Worm (Caenorhabditis elegans): ENCODE results near the gene srh-148.

srh-148 gene

DNA sequence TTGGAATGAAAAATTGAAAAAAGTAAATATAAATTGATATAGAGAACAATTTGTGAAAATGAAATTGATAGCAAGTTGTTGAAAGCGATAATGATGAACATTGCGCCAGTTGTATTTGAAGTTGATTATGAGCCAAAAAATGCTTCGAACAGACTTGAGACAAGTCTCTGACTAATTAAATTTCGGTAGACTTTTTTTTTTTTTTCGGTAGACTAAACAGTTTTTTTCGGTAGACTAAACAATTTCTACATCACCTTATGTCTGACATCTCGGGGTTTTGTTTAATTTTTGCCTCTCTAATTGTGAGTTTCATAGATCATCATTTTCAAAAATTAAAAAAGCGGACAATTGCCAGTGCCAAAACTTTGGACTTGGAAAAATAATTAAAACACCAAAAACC lies 24.6 kb downstream of the srh-148 start, which contains the start of gene srbc-54:
Gene srbc-54, minus strand, starts transcription at position 101 of the 400 bp plus-strand sequence.
- TF ChIP-seq ceh-83 (GFP tag; optimal IDR thresholded peaks at IDR 0.05): no peak
- no peak for TF ChIP-seq snpc-4 (tag; optimal IDR thresholded peaks at IDR 0.05)
- no peak for TF ChIP-seq drap-1 (GFP tag; optimal IDR thresholded peaks at IDR 0.05)
- TF ChIP-seq nhr-28 (tag; optimal IDR thresholded peaks at IDR 0.05): no peak
- no peak for TF ChIP-seq lin-32 (GFP tag; optimal IDR thresholded peaks at IDR 0.05)
- no peak for TF ChIP-seq ceh-43 (GFP tag; optimal IDR thresholded peaks at IDR 0.05)
- no peak for TF ChIP-seq unc-120 (tag; optimal IDR thresholded peaks at IDR 0.05; ENCODE audit: poor library complexity, severe bottlenecking)
- no peak for TF ChIP-seq sptf-1 (tag; optimal IDR thresholded peaks at IDR 0.05)
- no peak for TF ChIP-seq mab-5 (tag; optimal IDR thresholded peaks at IDR 0.05)
- TF ChIP-seq ztf-11 (tag; optimal IDR thresholded peaks at IDR 0.05): no peak
- TF ChIP-seq tbx-8 (GFP tag; optimal IDR thresholded peaks at IDR 0.05): no peak
- TF ChIP-seq mls-2 (tag; optimal IDR thresholded peaks at IDR 0.05): no peak
- TF ChIP-seq bed-3 (GFP tag; optimal IDR thresholded peaks at IDR 0.05): no peak
- TF ChIP-seq pha-4 (tag; optimal IDR thresholded peaks at IDR 0.05): no peak
- TF ChIP-seq ces-1 (GFP tag; optimal IDR thresholded peaks at IDR 0.05): no peak
- TF ChIP-seq nhr-2 (tag; optimal IDR thresholded peaks at IDR 0.05): no peak
- TF ChIP-seq lsy-2 (tag; optimal IDR thresholded peaks at IDR 0.05): no peak

DNA sequence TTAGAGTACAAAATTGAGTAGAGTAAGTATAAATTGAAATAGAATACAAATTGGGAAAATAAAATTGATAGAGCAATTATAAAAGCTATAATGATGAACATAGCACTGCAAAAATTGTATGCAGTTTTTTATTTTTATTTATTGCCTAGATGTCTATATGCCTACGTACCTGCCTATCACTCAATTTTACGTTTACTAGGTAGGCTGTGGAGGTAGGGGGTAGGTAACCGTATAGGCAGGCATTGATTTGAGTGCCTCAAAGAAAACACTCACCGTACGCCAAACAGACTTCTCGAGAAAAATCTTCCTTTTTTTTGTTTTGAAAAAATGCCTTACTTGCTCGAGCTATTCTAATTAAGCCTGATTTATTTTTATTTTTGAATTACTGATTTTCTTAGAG lies 26.6 kb downstream of the srh-148 start, which contains the start of gene srbc-56:
Gene srbc-56, minus strand, starts transcription at position 101 of the 400 bp plus-strand sequence.
- no peak for TF ChIP-seq lin-13 (tag; optimal IDR thresholded peaks at IDR 0.05)
- no peak for TF ChIP-seq mab-5 (tag; optimal IDR thresholded peaks at IDR 0.05)
- TF ChIP-seq snpc-4 (tag; optimal IDR thresholded peaks at IDR 0.05): no peak
- TF ChIP-seq tbx-8 (GFP tag; optimal IDR thresholded peaks at IDR 0.05): no peak
- TF ChIP-seq blmp-1 (tag; optimal IDR thresholded peaks at IDR 0.05): no peak
- no peak for TF ChIP-seq cnd-1 (tag; optimal IDR thresholded peaks at IDR 0.05)
- TF ChIP-seq nhr-12 (tag; optimal IDR thresholded peaks at IDR 0.05): no peak
- no peak for TF ChIP-seq M03D4.4 (tag; optimal IDR thresholded peaks at IDR 0.05)
- TF ChIP-seq hlh-1 (tag; optimal IDR thresholded peaks at IDR 0.05): no peak
- no peak for TF ChIP-seq ztf-11 (tag; optimal IDR thresholded peaks at IDR 0.05)
- TF ChIP-seq zip-8 (tag; optimal IDR thresholded peaks at IDR 0.05): no peak
- no peak for TF ChIP-seq mep-1 (tag; optimal IDR thresholded peaks at IDR 0.05)
- no peak for TF ChIP-seq ceh-83 (GFP tag; optimal IDR thresholded peaks at IDR 0.05)

- TF ChIP-seq mab-5 (tag; optimal IDR thresholded peaks at IDR 0.05): no peak
- no peak for TF ChIP-seq elt-1 (tag; optimal IDR thresholded peaks at IDR 0.05; ENCODE audit: borderline replicate concordance, insufficient read depth)
- no peak for TF ChIP-seq lsy-2 (tag; optimal IDR thresholded peaks at IDR 0.05)
- TF ChIP-seq sem-2 (GFP tag; optimal IDR thresholded peaks at IDR 0.05): no peak
- TF ChIP-seq zip-8 (tag; optimal IDR thresholded peaks at IDR 0.05): no peak
These were observed 28.3 kb downstream of the srh-148 start, which contains the start of gene srbc-55 for ce11 chrV:15829907-15830306. Gene srbc-55, minus strand, starts transcription at chrV:15830007.

ce11 chrV:15826110-15826509 lies 32.1 kb downstream of the srh-148 start, which contains the start of gene srbc-51:
Gene srbc-51, plus strand, starts transcription at chrV:15826410.
- TF ChIP-seq lin-13 (tag; optimal IDR thresholded peaks at IDR 0.05): no peak
- no peak for TF ChIP-seq zip-8 (tag; optimal IDR thresholded peaks at IDR 0.05)
- TF ChIP-seq nhr-28 (tag; optimal IDR thresholded peaks at IDR 0.05): no peak
- no peak for TF ChIP-seq elt-1 (tag; optimal IDR thresholded peaks at IDR 0.05; ENCODE audit: borderline replicate concordance, insufficient read depth)
- TF ChIP-seq blmp-1 (tag; optimal IDR thresholded peaks at IDR 0.05): no peak
- TF ChIP-seq ham-2 (GFP tag; optimal IDR thresholded peaks at IDR 0.05): no peak
- no peak for TF ChIP-seq M03D4.4 (tag; optimal IDR thresholded peaks at IDR 0.05)
- TF ChIP-seq cnd-1 (tag; optimal IDR thresholded peaks at IDR 0.05): no peak
- TF ChIP-seq bed-3 (GFP tag; optimal IDR thresholded peaks at IDR 0.05): no peak

- TF ChIP-seq lsy-2 (tag; optimal IDR thresholded peaks at IDR 0.05): no peak
These were observed 33.3 kb downstream of the srh-148 start, which contains the start of gene srbc-50 for ce11 chrV:15824866-15825265. Gene srbc-50, minus strand, starts transcription at chrV:15824966.

DNA sequence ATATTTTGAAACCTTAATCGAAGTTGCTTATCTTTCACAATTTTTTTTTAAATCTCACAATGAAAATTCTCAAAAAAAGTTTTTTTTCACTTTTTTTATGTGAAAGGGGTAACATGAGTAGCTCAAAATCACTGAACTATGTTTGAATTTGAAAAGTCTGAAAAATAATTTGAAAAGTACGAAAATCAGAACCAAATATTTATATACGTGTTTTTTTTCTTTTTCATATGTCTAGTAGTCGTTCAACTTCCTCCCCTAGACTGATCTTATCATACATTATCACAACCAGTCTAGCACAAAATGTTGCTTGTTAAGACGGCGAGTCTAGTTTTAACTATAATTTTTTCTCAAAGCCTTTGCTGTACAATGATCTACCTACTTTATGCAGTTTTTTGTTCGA lies 36.8 kb downstream of the srh-148 start, which contains the start of gene srbc-49:
Gene srbc-49, plus strand, starts transcription at position 301 of the 400 bp plus-strand sequence.
- TF ChIP-seq ztf-11 (tag; optimal IDR thresholded peaks at IDR 0.05) (no peak), pha-4 (tag; optimal IDR thresholded peaks at IDR 0.05) (no peak), bed-3 (GFP tag; optimal IDR thresholded peaks at IDR 0.05) (no peak), M03D4.4 (tag; optimal IDR thresholded peaks at IDR 0.05) (no peak), flh-1 (GFP tag; optimal IDR thresholded peaks at IDR 0.05) (no peak), lin-32 (GFP tag; optimal IDR thresholded peaks at IDR 0.05) (no peak), sem-2 (GFP tag; optimal IDR thresholded peaks at IDR 0.05) (no peak)

Data from whole organism, mixed stage, embryonic.